Worm (Caenorhabditis elegans): ENCODE data around the gene T08D2.5.
"Not testable (repeated sequence)": the region's sequence is repeated elsewhere in the genome, so short reads cannot be mapped to it uniquely, and the experiment has no call there.

The T08D2.5 gene

ce11 chrX:177075-177474, at the start of gene T08D2.5, which contains the start of gene T08D2.4:
TSS of gene T08D2.5 (plus strand) at chrX:177375.
TSS of gene T08D2.4 (plus strand) at chrX:177396.
- TF ChIP-seq F13C5.2 (tag; optimal IDR thresholded peaks at IDR 0.05) = no peak
- TF ChIP-seq B0310.2 (tag; optimal IDR thresholded peaks at IDR 0.05) = no peak
- TF ChIP-seq ets-7 (tag; optimal IDR thresholded peaks at IDR 0.05) = no peak
- no peak for TF ChIP-seq scrt-1 (GFP tag; IDR thresholded peaks at IDR 0.05)

ce11 chrX:141149-141548, 36.0 kb upstream of the T08D2.5 start, which contains the start of gene Y73B3A.8:
TSS of gene Y73B3A.8 (minus strand) at chrX:141249.
- no peak for TF ChIP-seq tbx-11 (GFP tag; IDR thresholded peaks at IDR 0.05)
- TF ChIP-seq aly-1 (tag; optimal IDR thresholded peaks at IDR 0.05) = no peak
- no peak for TF ChIP-seq hmg-4 (GFP tag; optimal IDR thresholded peaks at IDR 0.05)
- no peak for TF ChIP-seq F13C5.2 (tag; optimal IDR thresholded peaks at IDR 0.05)
- no peak for TF ChIP-seq tra-4 (tag; optimal IDR thresholded peaks at IDR 0.05)
- no peak for TF ChIP-seq sea-1 (GFP tag; conservative IDR thresholded peaks at IDR 0.05)
- TF ChIP-seq flt-1 (GFP tag; IDR thresholded peaks at IDR 0.05) = no peak
- TF ChIP-seq B0310.2 (tag; optimal IDR thresholded peaks at IDR 0.05) = no peak
- TF ChIP-seq scrt-1 (GFP tag; IDR thresholded peaks at IDR 0.05) = no peak
- no peak for TF ChIP-seq ceh-36 (tag; optimal IDR thresholded peaks at IDR 0.05)
- no peak for TF ChIP-seq pes-1 (GFP tag; IDR thresholded peaks at IDR 0.05)
- no peak for TF ChIP-seq hnd-1 (tag; optimal IDR thresholded peaks at IDR 0.05)
- TF ChIP-seq ama-1 (optimal IDR thresholded peaks at IDR 0.05) = no peak
- TF ChIP-seq hmbx-1 (tag; optimal IDR thresholded peaks at IDR 0.05) = no peak
- TF ChIP-seq ceh-13 (GFP tag; optimal IDR thresholded peaks at IDR 0.05) = no peak
- no peak for TF ChIP-seq tbx-37 (GFP tag; conservative IDR thresholded peaks at IDR 0.05)
- no peak for TF ChIP-seq ets-7 (tag; optimal IDR thresholded peaks at IDR 0.05)

- TF ChIP-seq ets-7 (tag; optimal IDR thresholded peaks at IDR 0.05) (no peak), pes-1 (GFP tag; IDR thresholded peaks at IDR 0.05) (no peak), hnd-1 (tag; optimal IDR thresholded peaks at IDR 0.05) (no peak), F13C5.2 (tag; optimal IDR thresholded peaks at IDR 0.05) (no peak), tbx-11 (GFP tag; IDR thresholded peaks at IDR 0.05) (no peak), hmbx-1 (tag; optimal IDR thresholded peaks at IDR 0.05) (no peak), ceh-13 (GFP tag; optimal IDR thresholded peaks at IDR 0.05) (no peak), sea-1 (GFP tag; conservative IDR thresholded peaks at IDR 0.05) (no peak), tra-4 (tag; optimal IDR thresholded peaks at IDR 0.05) (no peak), ama-1 (optimal IDR thresholded peaks at IDR 0.05) (no peak), scrt-1 (GFP tag; IDR thresholded peaks at IDR 0.05) (no peak), aly-1 (tag; optimal IDR thresholded peaks at IDR 0.05) (no peak), B0310.2 (tag; optimal IDR thresholded peaks at IDR 0.05) (no peak), tbx-37 (GFP tag; conservative IDR thresholded peaks at IDR 0.05) (no peak), flt-1 (GFP tag; IDR thresholded peaks at IDR 0.05) (no peak), ceh-36 (tag; optimal IDR thresholded peaks at IDR 0.05) (no peak)
These were observed 30.3 kb upstream of the T08D2.5 start for ce11 chrX:146832-147231.

ce11 chrX:147824-148223, 29.4 kb upstream of the T08D2.5 start, which contains the start of gene Y73B3A.11:
TSS of gene Y73B3A.11 (plus strand) at chrX:148124.
- TF ChIP-seq ets-7 (tag; optimal IDR thresholded peaks at IDR 0.05) (no peak), flt-1 (GFP tag; IDR thresholded peaks at IDR 0.05) (no peak), pes-1 (GFP tag; IDR thresholded peaks at IDR 0.05) (no peak), tbx-11 (GFP tag; IDR thresholded peaks at IDR 0.05) (no peak), hnd-1 (tag; optimal IDR thresholded peaks at IDR 0.05) (no peak)

- not testable (repeated sequence) for TF ChIP-seq flt-1 (GFP tag; IDR thresholded peaks at IDR 0.05); sea-1 (GFP tag; conservative IDR thresholded peaks at IDR 0.05); ceh-13 (GFP tag; optimal IDR thresholded peaks at IDR 0.05)
These were observed 14.1 kb upstream of the T08D2.5 start, which contains the start of gene tmed-12 for ce11 chrX:163034-163433. TSS of gene tmed-12 (minus strand) at chrX:163134.

ce11 chrX:169569-169968, 7.6 kb upstream of the T08D2.5 start:
- 0 out of 2 replicates have a peak, but pooled peaks have one; percentile 26 for TF ChIP-seq pes-1 (GFP tag; IDR thresholded peaks at IDR 0.05)

ce11 chrX:182119-182741, 5.1 kb downstream of the T08D2.5 start, which contains the start of the genes T08D2.6 and chkr-1:
TSS of gene T08D2.6 (minus strand) at chrX:182169.
TSS of gene chkr-1 (plus strand) at chrX:182691.
- not testable (repeated sequence) for TF ChIP-seq ama-1 (optimal IDR thresholded peaks at IDR 0.05); flt-1 (GFP tag; IDR thresholded peaks at IDR 0.05); scrt-1 (GFP tag; IDR thresholded peaks at IDR 0.05)

ce11 chrX:192534-192933, 15.4 kb downstream of the T08D2.5 start, which contains the start of gene T08D2.8:
TSS of gene T08D2.8 (plus strand) at chrX:192834.
- TF ChIP-seq tbx-37 (GFP tag; conservative IDR thresholded peaks at IDR 0.05) (no peak), sea-1 (GFP tag; conservative IDR thresholded peaks at IDR 0.05) (no peak), pes-1 (GFP tag; IDR thresholded peaks at IDR 0.05) (no peak), aly-1 (tag; optimal IDR thresholded peaks at IDR 0.05) (no peak), flt-1 (GFP tag; IDR thresholded peaks at IDR 0.05) (no peak), F13C5.2 (tag; optimal IDR thresholded peaks at IDR 0.05) (no peak), B0310.2 (tag; optimal IDR thresholded peaks at IDR 0.05) (no peak), hnd-1 (tag; optimal IDR thresholded peaks at IDR 0.05) (no peak), tra-4 (tag; optimal IDR thresholded peaks at IDR 0.05) (no peak), scrt-1 (GFP tag; IDR thresholded peaks at IDR 0.05) (no peak), ceh-36 (tag; optimal IDR thresholded peaks at IDR 0.05) (no peak), hmg-4 (GFP tag; optimal IDR thresholded peaks at IDR 0.05) (no peak)

Measured in whole organism, early embryonic.